Worm (Caenorhabditis elegans) whole organism, L4 larva: ENCODE measurements around the gene lron-2.

Experiments used
- R02D3.7 ChIP-seq: fragments of 150-350 bp; sonication (generic microtip); optimal IDR thresholded peaks from 3 replicates; lab custom pipeline; 2014; ENCODE audit warnings: missing biosample characterization, missing genetic modification characterization
- ceh-82 ChIP-seq: sonication (generic microtip); optimal IDR thresholded peaks from 2 replicates; lab custom pipeline; 2017; ENCODE audit warnings: missing biosample characterization, missing genetic modification characterization
- ces-1 ChIP-seq: fragments of 150-350 bp; sonication (generic microtip); optimal IDR thresholded peaks from 4 replicates; lab custom pipeline; 2014; ENCODE audit warnings: missing biosample characterization, missing genetic modification reagents, missing genetic modification characterization
- lin-15B ChIP-seq: fragments of 150-350 bp; sonication (generic microtip); optimal IDR thresholded peaks from 3 replicates; lab custom pipeline; 2014; ENCODE audit warnings: missing biosample characterization, missing genetic modification characterization
- mdt-29 ChIP-seq: fragments of 200-800 bp; sonication (Bioruptor generic); IDR thresholded peaks from 2 replicates; pipeline ENCODE4 v1.3.6; 2022; ENCODE audit warnings: missing genetic modification reagents, missing genetic modification characterization, missing compliant biosample characterization
- nhr-237 ChIP-seq: sonication (generic microtip); optimal IDR thresholded peaks from 2 replicates; lab custom pipeline; 2017; ENCODE audit warnings: missing biosample characterization, missing genetic modification characterization
- nhr-25 ChIP-seq: sonication (generic microtip); optimal IDR thresholded peaks from 2 replicates; lab custom pipeline; 2017; ENCODE audit warnings: missing genetic modification characterization, mild to moderate bottlenecking, missing compliant biosample characterization, antibody characterized with exemption, moderate library complexity, borderline replicate concordance; ENCODE audit not compliant: insufficient read depth
- tag-97 ChIP-seq: fragments of 200-800 bp; sonication (Bioruptor generic); IDR thresholded peaks from 2 replicates; pipeline ENCODE4 v1.3.6; 2022; ENCODE audit warnings: missing genetic modification characterization, missing compliant biosample characterization
- zip-2 ChIP-seq: fragments of 150-350 bp; optimal IDR thresholded peaks from 2 replicates; lab custom pipeline; 2014; ENCODE audit warnings: missing biosample characterization, missing genetic modification characterization

- TF ChIP-seq R02D3.7 (tag; lab: Kevin White, UChicago) (no peak), nhr-25 (no peak), ces-1 (GFP tag; lab: Kevin White, UChicago) (no peak), lin-15B (tag; lab: Kevin White, UChicago) (no peak), zip-2 (tag; lab: Kevin White, UChicago) (no peak), nhr-237 (tag; lab: Kevin White, UChicago) (no peak), tag-97 (GFP tag; lab: Robert Waterston, UW) (no peak), ceh-82 (tag; lab: Kevin White, UChicago) (no peak), mdt-29 (GFP tag; lab: Robert Waterston, UW) (no peak)
Measured at ce11 chrV:9283452-9283851, 3.9 kb downstream of the lron-2 start.
